Worm (Caenorhabditis elegans): ENCODE data around the gene C06H5.13.

ce11 chrV:17935857-17936256 is 38.3 kb upstream of the C06H5.13 start:
- TF ChIP-seq cog-1 (tag; optimal IDR thresholded peaks at IDR 0.05) (no peak), ref-1 (GFP tag; conservative IDR thresholded peaks at IDR 0.05) (no peak), flt-1 (GFP tag; IDR thresholded peaks at IDR 0.05) (no peak), T22C8.4 (GFP tag; IDR thresholded peaks at IDR 0.05) (no peak), ztf-23 (GFP tag; IDR thresholded peaks at IDR 0.05) (no peak)
